Worm (Caenorhabditis elegans): ENCODE results near the gene flp-27.

The flp-27 gene

DNA sequence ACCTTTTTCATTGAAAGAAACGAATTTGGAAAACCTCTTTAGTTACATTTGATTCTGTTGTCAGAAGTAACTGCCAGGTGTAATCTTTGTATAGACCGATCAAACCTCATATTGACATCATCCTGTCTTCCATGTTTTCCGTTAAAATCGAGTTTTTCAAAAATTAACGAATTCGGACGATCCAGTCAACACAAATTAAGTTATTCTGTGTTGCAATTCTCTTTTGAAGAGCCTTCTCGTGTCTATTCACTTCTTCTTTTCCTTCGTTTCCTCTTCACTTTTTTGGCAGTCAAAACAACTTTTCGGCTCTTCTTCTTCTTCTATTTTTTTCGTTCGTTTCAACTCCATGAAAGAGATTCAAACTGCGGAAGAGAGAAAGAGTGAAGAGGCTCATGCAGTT is 27.4 kb downstream of the flp-27 start:
- TF ChIP-seq pha-4 (tag; optimal IDR thresholded peaks at IDR 0.05) (no peak), M03D4.4 (tag; optimal IDR thresholded peaks at IDR 0.05) (no peak), ztf-11 (tag; optimal IDR thresholded peaks at IDR 0.05) (no peak), tbx-8 (GFP tag; optimal IDR thresholded peaks at IDR 0.05) (no peak), unc-120 (tag; optimal IDR thresholded peaks at IDR 0.05; ENCODE audit: poor library complexity, severe bottlenecking) (no peak), flh-1 (GFP tag; optimal IDR thresholded peaks at IDR 0.05) (no peak), ces-1 (GFP tag; optimal IDR thresholded peaks at IDR 0.05) (peak; percentile 89), nhr-237 (tag; optimal IDR thresholded peaks at IDR 0.05) (no peak)

DNA sequence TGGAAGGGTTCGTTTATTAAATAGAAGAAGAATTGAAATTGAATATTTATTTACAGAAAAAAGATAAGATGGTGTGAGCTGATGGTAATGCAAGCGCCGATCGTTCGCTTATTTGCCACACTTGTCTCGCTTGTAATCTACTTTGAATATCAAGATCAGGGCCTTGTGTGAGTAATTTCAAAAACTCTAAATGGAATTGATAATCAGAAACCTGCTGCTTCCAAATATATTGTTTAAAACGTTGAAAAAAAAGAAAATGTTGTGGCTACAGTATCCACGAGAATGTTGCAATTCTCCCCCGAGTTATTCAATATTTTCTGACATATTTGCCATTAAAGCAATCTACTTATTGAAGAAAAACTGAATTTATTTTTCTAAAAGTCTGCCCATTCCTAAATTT is 30.0 kb downstream of the flp-27 start:
- no peak for TF ChIP-seq unc-120 (tag; optimal IDR thresholded peaks at IDR 0.05; ENCODE audit: poor library complexity, severe bottlenecking)
- no peak for TF ChIP-seq ztf-11 (tag; optimal IDR thresholded peaks at IDR 0.05)
- no peak for TF ChIP-seq zip-8 (tag; optimal IDR thresholded peaks at IDR 0.05)
- TF ChIP-seq lin-32 (GFP tag; optimal IDR thresholded peaks at IDR 0.05): no peak

DNA sequence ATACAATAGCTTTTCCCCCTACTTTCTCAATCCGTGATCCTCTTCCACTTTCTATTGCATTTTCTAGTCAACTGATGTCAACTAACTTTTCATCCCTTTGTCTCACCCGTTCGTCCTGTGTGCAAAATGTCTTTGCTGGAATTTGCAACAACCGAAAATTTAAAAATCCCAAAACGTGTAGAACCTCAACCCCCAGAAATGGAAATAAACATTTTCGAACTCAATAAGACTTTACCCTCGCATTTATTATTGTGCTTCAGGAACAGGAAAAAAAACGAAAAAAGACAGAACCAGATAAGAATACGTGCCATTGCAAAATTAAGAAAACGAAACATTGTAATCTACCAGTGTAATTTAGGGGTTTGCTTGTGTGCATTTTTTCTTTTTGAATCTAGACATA is 31.3 kb downstream of the flp-27 start:
- TF ChIP-seq drap-1 (GFP tag; optimal IDR thresholded peaks at IDR 0.05) (no peak), elt-1 (tag; optimal IDR thresholded peaks at IDR 0.05; ENCODE audit: borderline replicate concordance, insufficient read depth) (no peak), elt-3 (tag; optimal IDR thresholded peaks at IDR 0.05) (peak; percentile 23)

DNA sequence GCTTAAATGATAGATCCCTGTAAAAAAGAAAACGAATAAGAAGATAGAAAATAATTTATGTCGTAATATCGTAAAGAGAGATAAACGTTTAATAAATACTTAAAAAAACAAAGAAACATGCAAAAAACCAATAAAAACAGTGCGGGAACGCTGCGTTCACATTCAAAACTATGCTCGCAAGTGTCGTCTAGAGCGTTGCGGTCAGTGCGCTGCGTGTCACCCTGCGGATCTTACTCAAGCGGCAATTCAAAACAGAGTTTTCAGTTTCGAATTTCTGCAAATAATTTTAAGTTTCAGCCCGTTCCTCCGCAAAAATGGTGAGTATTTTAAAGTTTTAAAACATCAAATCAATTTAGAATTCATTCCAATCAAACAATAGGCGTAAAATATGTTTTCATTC is 34.0 kb downstream of the flp-27 start, which contains the start of the genes tiar-1 and lelo-4:
Gene tiar-1, minus strand, starts transcription at position 17 of the 400 bp plus-strand sequence.
Gene lelo-4, plus strand, starts transcription at position 118 of the 400 bp plus-strand sequence.
- TF ChIP-seq M03D4.4 (tag; optimal IDR thresholded peaks at IDR 0.05) (peak; percentile 7), unc-120 (tag; optimal IDR thresholded peaks at IDR 0.05; ENCODE audit: poor library complexity, severe bottlenecking) (no peak), elt-1 (tag; optimal IDR thresholded peaks at IDR 0.05; ENCODE audit: borderline replicate concordance, insufficient read depth) (no peak), pha-4 (tag; optimal IDR thresholded peaks at IDR 0.05) (peak; percentile 45), sem-2 (GFP tag; optimal IDR thresholded peaks at IDR 0.05) (no peak), ceh-39 (tag; optimal IDR thresholded peaks at IDR 0.05) (peak; percentile 47), snpc-4 (tag; optimal IDR thresholded peaks at IDR 0.05) (no peak), nhr-237 (tag; optimal IDR thresholded peaks at IDR 0.05) (peak; percentile 49), drap-1 (GFP tag; optimal IDR thresholded peaks at IDR 0.05) (no peak), mep-1 (tag; optimal IDR thresholded peaks at IDR 0.05) (peak; percentile 77), lin-13 (tag; optimal IDR thresholded peaks at IDR 0.05) (peak; percentile 53), sptf-1 (tag; optimal IDR thresholded peaks at IDR 0.05) (peak; percentile 35), lsy-2 (tag; optimal IDR thresholded peaks at IDR 0.05) (peak; percentile 74), hlh-1 (tag; optimal IDR thresholded peaks at IDR 0.05) (peak; percentile 46), ceh-43 (GFP tag; optimal IDR thresholded peaks at IDR 0.05) (no peak), ztf-11 (tag; optimal IDR thresholded peaks at IDR 0.05) (no peak), mls-2 (tag; optimal IDR thresholded peaks at IDR 0.05) (peak; percentile 57)

DNA sequence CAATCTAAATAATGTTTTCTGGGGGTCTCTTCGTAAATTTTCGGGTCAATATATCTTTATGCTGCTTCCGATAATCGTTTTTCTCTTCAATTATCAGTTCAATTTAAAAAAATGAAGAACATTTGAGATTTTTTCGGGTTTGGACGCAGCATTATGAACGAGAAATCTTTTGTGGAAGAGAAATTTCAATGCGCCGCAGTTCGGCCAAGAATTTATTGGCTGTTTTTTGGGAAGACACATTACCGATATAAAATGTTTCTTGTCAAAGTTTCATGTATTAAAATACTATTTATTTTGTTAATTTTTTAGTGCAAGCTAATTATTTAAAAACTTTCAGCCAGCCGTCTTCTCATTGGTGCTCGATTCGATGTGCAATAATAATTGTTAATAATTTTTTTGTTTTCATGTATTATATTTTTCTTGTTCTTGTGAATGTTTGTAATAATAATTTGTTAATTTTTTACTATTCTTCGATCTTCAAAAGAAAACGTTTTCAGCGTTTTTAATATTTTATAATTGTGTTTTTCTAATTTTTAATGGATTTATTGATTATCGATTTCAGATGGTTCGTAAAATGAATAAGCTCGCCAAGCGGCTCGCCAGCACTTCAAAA is 35.0 kb downstream of the flp-27 start, which contains the start of the genes C18A3.10 and C18A3.3:
Gene C18A3.10, minus strand, starts transcription at position 101 of the 613 bp plus-strand sequence.
Gene C18A3.3, plus strand, starts transcription at position 563 of the 613 bp plus-strand sequence.
- TF ChIP-seq tbx-8 (GFP tag; optimal IDR thresholded peaks at IDR 0.05) (no peak), hlh-1 (tag; optimal IDR thresholded peaks at IDR 0.05) (no peak), ham-2 (GFP tag; optimal IDR thresholded peaks at IDR 0.05) (no peak), mls-2 (tag; optimal IDR thresholded peaks at IDR 0.05) (no peak), unc-120 (tag; optimal IDR thresholded peaks at IDR 0.05; ENCODE audit: poor library complexity, severe bottlenecking) (no peak), nhr-237 (tag; optimal IDR thresholded peaks at IDR 0.05) (no peak), ceh-43 (GFP tag; optimal IDR thresholded peaks at IDR 0.05) (no peak), ces-1 (GFP tag; optimal IDR thresholded peaks at IDR 0.05) (no peak), sptf-1 (tag; optimal IDR thresholded peaks at IDR 0.05) (no peak), pha-4 (tag; optimal IDR thresholded peaks at IDR 0.05) (no peak), cnd-1 (tag; optimal IDR thresholded peaks at IDR 0.05) (no peak), snpc-4 (tag; optimal IDR thresholded peaks at IDR 0.05) (no peak), lin-32 (GFP tag; optimal IDR thresholded peaks at IDR 0.05) (no peak), ceh-83 (GFP tag; optimal IDR thresholded peaks at IDR 0.05) (no peak), ceh-39 (tag; optimal IDR thresholded peaks at IDR 0.05) (no peak), elt-3 (tag; optimal IDR thresholded peaks at IDR 0.05) (no peak), flh-1 (GFP tag; optimal IDR thresholded peaks at IDR 0.05) (no peak), zip-8 (tag; optimal IDR thresholded peaks at IDR 0.05) (no peak)

DNA sequence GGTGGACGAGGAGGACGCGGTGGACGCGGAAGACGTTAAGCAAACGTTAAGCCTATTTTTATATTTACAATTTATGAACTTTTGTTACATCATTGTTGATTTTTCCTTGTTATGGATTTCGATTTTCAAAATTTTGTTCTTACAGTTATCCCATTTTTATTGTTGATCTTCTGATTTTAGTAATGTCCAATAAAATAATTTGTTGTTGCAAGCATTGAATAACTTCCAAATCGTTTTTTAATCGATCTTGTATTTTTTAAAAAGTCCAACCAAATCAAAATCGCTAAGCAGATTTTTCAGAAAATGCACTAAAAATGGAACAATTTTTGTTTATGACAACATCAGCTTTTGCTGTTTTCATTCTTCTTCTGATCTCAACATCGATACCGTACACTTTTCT is 37.0 kb downstream of the flp-27 start, which contains the start of gene zipt-3:
Gene zipt-3, plus strand, starts transcription at position 301 of the 400 bp plus-strand sequence.
- TF ChIP-seq elt-1 (tag; optimal IDR thresholded peaks at IDR 0.05; ENCODE audit: borderline replicate concordance, insufficient read depth) (no peak), ces-1 (GFP tag; optimal IDR thresholded peaks at IDR 0.05) (no peak), lin-13 (tag; optimal IDR thresholded peaks at IDR 0.05) (no peak), ztf-11 (tag; optimal IDR thresholded peaks at IDR 0.05) (no peak)
